Fruit fly (Drosophila melanogaster): ENCODE measurements around the gene pinta.

The pinta gene

dm6 chr3R:22468829-22469487 lies 44.2 kb upstream of the pinta start (continued):
- TF ChIP-seq gfzf (GFP tag; optimal IDR thresholded peaks at IDR 0.05) (no peak), CG1832 (GFP tag; optimal IDR thresholded peaks at IDR 0.05) (no peak), fd102C (GFP tag; optimal IDR thresholded peaks at IDR 0.05) (no peak), B-H1 (GFP tag; IDR thresholded peaks at IDR 0.05) (peak; percentile 76), CG1233 (GFP tag; optimal IDR thresholded peaks at IDR 0.05) (peak; percentile 82), CG11456 (GFP tag; IDR thresholded peaks at IDR 0.05) (peak; percentile 86), bsh (GFP tag; optimal IDR thresholded peaks at IDR 0.05) (peak in 1 of 2 experiments; percentile 75), CG17802 (tag; optimal IDR thresholded peaks at IDR 0.05) (peak; percentile 41), hkb (optimal IDR thresholded peaks at IDR 0.05) (no peak), hkb (GFP tag; IDR thresholded peaks at IDR 0.05) (peak; percentile 91), Dek (tag; optimal IDR thresholded peaks at IDR 0.05) (peak; percentile 85), CG17361 (GFP tag; IDR thresholded peaks at IDR 0.05) (no peak; the same call in 2 of the 3 replicates), vfl (GFP tag; optimal IDR thresholded peaks at IDR 0.05) (peak; percentile 84), CG7987 (GFP tag; optimal IDR thresholded peaks at IDR 0.05) (peak; percentile 79), dysf (GFP tag; IDR thresholded peaks at IDR 0.05) (peak; percentile 89), sr (GFP tag; IDR thresholded peaks at IDR 0.05) (no peak), cwo (GFP tag; optimal IDR thresholded peaks at IDR 0.05) (peak; percentile 90), CG3281 (GFP tag; optimal IDR thresholded peaks at IDR 0.05) (peak; percentile 89), oc (tag; optimal IDR thresholded peaks at IDR 0.05) (peak; percentile 75), crp (GFP tag; optimal IDR thresholded peaks at IDR 0.05) (peak in 1 of 2 experiments; percentile 28), Oaz (GFP tag; IDR thresholded peaks at IDR 0.05) (peak; percentile 74), CG15696 (tag; optimal IDR thresholded peaks at IDR 0.05) (peak; percentile 10), CG12071 (GFP tag; optimal IDR thresholded peaks at IDR 0.05) (peak; percentile 90), ci (GFP tag; IDR thresholded peaks at IDR 0.05) (peak; percentile 87), CG7839 (tag; optimal IDR thresholded peaks at IDR 0.05) (peak; percentile 92), Usf (GFP tag; optimal IDR thresholded peaks at IDR 0.05) (peak; percentile 15), CG10366 (GFP tag; IDR thresholded peaks at IDR 0.05) (peak; percentile 78), CG3838 (GFP tag; optimal IDR thresholded peaks at IDR 0.05) (no peak), Dbx (GFP tag; IDR thresholded peaks at IDR 0.05) (peak; percentile 90), CG6254 (GFP tag; optimal IDR thresholded peaks at IDR 0.05) (peak; percentile 42), Lim3 (GFP tag; IDR thresholded peaks at IDR 0.05) (peak; percentile 33; the same call in 1 of the 2 replicates), pzg (GFP tag; optimal IDR thresholded peaks at IDR 0.05) (peak; percentile 3), Dref (GFP tag; IDR thresholded peaks at IDR 0.05) (no peak; the same call in 1 of the 2 replicates), fru (optimal IDR thresholded peaks at IDR 0.05) (no peak), amos (GFP tag; IDR thresholded peaks at IDR 0.05; ENCODE audit: partially characterized antibody) (no peak), CG18599 (GFP tag; optimal IDR thresholded peaks at IDR 0.05) (peak; percentile 97), CG9876 (GFP tag; optimal IDR thresholded peaks at IDR 0.05) (peak; percentile 80), Hr3 (GFP tag; optimal IDR thresholded peaks at IDR 0.05) (peak; percentile 84), ems (GFP tag; optimal IDR thresholded peaks at IDR 0.05) (peak; percentile 79), CG7963 (GFP tag; IDR thresholded peaks at IDR 0.05; ENCODE audit: partially characterized antibody) (no peak), CG7357 (GFP tag; IDR thresholded peaks at IDR 0.05) (peak; percentile 69; the same call in 2 of the 3 replicates), ash1 (GFP tag; optimal IDR thresholded peaks at IDR 0.05) (peak; percentile 50), unc-4 (GFP tag; IDR thresholded peaks at IDR 0.05; ENCODE audit: partially characterized antibody) (no peak), CG2129 (GFP tag; IDR thresholded peaks at IDR 0.05; ENCODE audit: partially characterized antibody) (no peak), hb (GFP tag; IDR thresholded peaks at IDR 0.05; ENCODE audit: partially characterized antibody) (no peak), crc (GFP tag; optimal IDR thresholded peaks at IDR 0.05) (peak; percentile 83), CG4328 (GFP tag; optimal IDR thresholded peaks at IDR 0.05) (peak; percentile 65), CG18476 (GFP tag; optimal IDR thresholded peaks at IDR 0.05) (peak; percentile 81), p53 (GFP tag; optimal IDR thresholded peaks at IDR 0.05) (peak; percentile 78)
